Worm (Caenorhabditis elegans) whole organism, L4/young adult: Measurements from ENCODE around the gene aexr-1.

Experiments used
- W03F9.2 ChIP-seq: fragments of 150-350 bp; optimal IDR thresholded peaks from 2 replicates; lab custom pipeline; 2014; ENCODE audit warnings: missing biosample characterization, missing genetic modification characterization
- dao-5 ChIP-seq: sonication (generic microtip); optimal IDR thresholded peaks from 2 replicates; lab custom pipeline; 2016; ENCODE audit warnings: missing genotype, missing genetic modification characterization, moderate library complexity, missing compliant biosample characterization
- him-1 ChIP-seq: sonication (generic microtip); optimal IDR thresholded peaks from 2 replicates; lab custom pipeline; 2016; ENCODE audit warnings: missing genotype, missing genetic modification reagents, missing genetic modification characterization, missing compliant biosample characterization

Gene aexr-1

ce11 chrX:6618712-6619111, 16.4 kb downstream of the aexr-1 start, which contains the start of gene kqt-1:
TSS of gene kqt-1 (plus strand) at chrX:6619012.
- no peak for TF ChIP-seq W03F9.2 (tag; lab: Kevin White, UChicago)
- TF ChIP-seq dao-5 (tag; lab: Kevin White, UChicago), result no peak
- TF ChIP-seq him-1 (tag; lab: Kevin White, UChicago), result no peak

- no peak for TF ChIP-seq dao-5 (tag; lab: Kevin White, UChicago)
- no peak for TF ChIP-seq W03F9.2 (tag; lab: Kevin White, UChicago)
- TF ChIP-seq him-1 (tag; lab: Kevin White, UChicago), result no peak
These were observed 17.5 kb downstream of the aexr-1 start for ce11 chrX:6617622-6618021.

ce11 chrX:6613537-6613936, 21.5 kb downstream of the aexr-1 start:
- TF ChIP-seq him-1 (tag; lab: Kevin White, UChicago) (no peak), dao-5 (tag; lab: Kevin White, UChicago) (no peak), W03F9.2 (tag; lab: Kevin White, UChicago) (no peak)

ce11 chrX:6609717-6610116, 25.4 kb downstream of the aexr-1 start, which contains the start of gene C25B8.8:
TSS of gene C25B8.8 (plus strand) at chrX:6610017.
- TF ChIP-seq dao-5 (tag; lab: Kevin White, UChicago) (no peak), W03F9.2 (tag; lab: Kevin White, UChicago) (no peak), him-1 (tag; lab: Kevin White, UChicago) (no peak)

- no peak for TF ChIP-seq dao-5 (tag; lab: Kevin White, UChicago)
- no peak for TF ChIP-seq W03F9.2 (tag; lab: Kevin White, UChicago)
- no peak for TF ChIP-seq him-1 (tag; lab: Kevin White, UChicago)
These were observed 25.8 kb downstream of the aexr-1 start for ce11 chrX:6609251-6609650.

ce11 chrX:6607599-6607998, 27.5 kb downstream of the aexr-1 start:
- TF ChIP-seq him-1 (tag; lab: Kevin White, UChicago) (no peak), W03F9.2 (tag; lab: Kevin White, UChicago) (no peak), dao-5 (tag; lab: Kevin White, UChicago) (no peak)

- TF ChIP-seq dao-5 (tag; lab: Kevin White, UChicago) (no peak), W03F9.2 (tag; lab: Kevin White, UChicago) (no peak), him-1 (tag; lab: Kevin White, UChicago) (no peak)
These were observed 28.1 kb downstream of the aexr-1 start, which contains the start of gene cpr-6 for ce11 chrX:6606991-6607390. TSS of gene cpr-6 (plus strand) at chrX:6607207.

ce11 chrX:6603098-6603497, 32.0 kb downstream of the aexr-1 start, which contains the start of gene F23G4.1:
TSS of gene F23G4.1 (minus strand) at chrX:6603198.
- no peak for TF ChIP-seq dao-5 (tag; lab: Kevin White, UChicago)
- TF ChIP-seq him-1 (tag; lab: Kevin White, UChicago), result no peak
- no peak for TF ChIP-seq W03F9.2 (tag; lab: Kevin White, UChicago)

- TF ChIP-seq him-1 (tag; lab: Kevin White, UChicago), result no peak
- TF ChIP-seq dao-5 (tag; lab: Kevin White, UChicago), result no peak
- TF ChIP-seq W03F9.2 (tag; lab: Kevin White, UChicago), result no peak
These were observed 33.1 kb downstream of the aexr-1 start for ce11 chrX:6601967-6602366.

- TF ChIP-seq dao-5 (tag; lab: Kevin White, UChicago) (no peak), W03F9.2 (tag; lab: Kevin White, UChicago) (no peak)
These were observed 36.3 kb downstream of the aexr-1 start, which contains the start of gene hic-1 for ce11 chrX:6598732-6599131. TSS of gene hic-1 (minus strand) at chrX:6598832.

- TF ChIP-seq dao-5 (tag; lab: Kevin White, UChicago) (no peak), him-1 (tag; lab: Kevin White, UChicago) (no peak), W03F9.2 (tag; lab: Kevin White, UChicago) (no peak)
These were observed 38.0 kb downstream of the aexr-1 start, which contains the start of gene ttr-6 for ce11 chrX:6597089-6597488. TSS of gene ttr-6 (minus strand) at chrX:6597121.

ce11 chrX:6593178-6593786, 41.8 kb downstream of the aexr-1 start:
- peak; percentile 63 for TF ChIP-seq him-1 (tag; lab: Kevin White, UChicago)
- peak; percentile 75 for TF ChIP-seq W03F9.2 (tag; lab: Kevin White, UChicago)
- peak; percentile 77 for TF ChIP-seq dao-5 (tag; lab: Kevin White, UChicago)

ce11 chrX:6591674-6592073, 43.4 kb downstream of the aexr-1 start:
- no peak for TF ChIP-seq dao-5 (tag; lab: Kevin White, UChicago)
- no peak for TF ChIP-seq W03F9.2 (tag; lab: Kevin White, UChicago)
- TF ChIP-seq him-1 (tag; lab: Kevin White, UChicago), result no peak

ce11 chrX:6588495-6588894, 46.6 kb downstream of the aexr-1 start, which contains the start of gene fbxl-4:
TSS of gene fbxl-4 (plus strand) at chrX:6588795.
- TF ChIP-seq W03F9.2 (tag; lab: Kevin White, UChicago) (no peak), dao-5 (tag; lab: Kevin White, UChicago) (no peak), him-1 (tag; lab: Kevin White, UChicago) (no peak)
